Fruit fly (Drosophila melanogaster): ENCODE data around the gene CG14265.

Gene CG14265

dm6 chrX:3205887-3206794 lies 30.3 kb downstream of the CG14265 start (continued):
- TF ChIP-seq CG12155 (GFP tag; optimal IDR thresholded peaks at IDR 0.05) = peak; percentile 40
- peak; percentile 73 for TF ChIP-seq CG14441 (GFP tag; IDR thresholded peaks at IDR 0.05)
- TF ChIP-seq nom (GFP tag; optimal IDR thresholded peaks at IDR 0.05) = no peak
- peak; percentile 57 for TF ChIP-seq Fer3 (tag; optimal IDR thresholded peaks at IDR 0.05)
- TF ChIP-seq ranshi (GFP tag; IDR thresholded peaks at IDR 0.05) = peak; percentile 72
- TF ChIP-seq chif (GFP tag; optimal IDR thresholded peaks at IDR 0.05) = peak; percentile 16 to 50
- TF ChIP-seq tna (GFP tag; IDR thresholded peaks at IDR 0.05; ENCODE audit: partially characterized antibody) = no peak
- TF ChIP-seq dm (GFP tag; optimal IDR thresholded peaks at IDR 0.05) = no peak
- peak; percentile 72 for TF ChIP-seq stc (GFP tag; IDR thresholded peaks at IDR 0.05)
- peak in 1 of 2 experiments; percentile 3 for TF ChIP-seq Trl (optimal IDR thresholded peaks at IDR 0.05)
- TF ChIP-seq Trl (GFP tag; optimal IDR thresholded peaks at IDR 0.05) = peak; percentile 81
- no peak for TF ChIP-seq CG7963 (GFP tag; IDR thresholded peaks at IDR 0.05; ENCODE audit: partially characterized antibody)
- TF ChIP-seq al (GFP tag; IDR thresholded peaks at IDR 0.05) = peak; percentile 14; the same call in 1 of the 2 replicates
- TF ChIP-seq Lhr (GFP tag; optimal IDR thresholded peaks at IDR 0.05) = no peak
- TF ChIP-seq nau (GFP tag; optimal IDR thresholded peaks at IDR 0.05) = peak; percentile 33
- TF ChIP-seq CG15479 (GFP tag; optimal IDR thresholded peaks at IDR 0.05) = no peak
- TF ChIP-seq CG12219 (GFP tag; optimal IDR thresholded peaks at IDR 0.05) = peak; percentile 62
- peak; percentile 31 for TF ChIP-seq odd (GFP tag; optimal IDR thresholded peaks at IDR 0.05)
- peak; percentile 46 for TF ChIP-seq CG4820 (GFP tag; optimal IDR thresholded peaks at IDR 0.05)
- no peak for TF ChIP-seq grn (GFP tag; optimal IDR thresholded peaks at IDR 0.05)
- no peak for TF ChIP-seq CG10431 (GFP tag; optimal IDR thresholded peaks at IDR 0.05)
- peak; percentile 66 for TF ChIP-seq CG10366 (GFP tag; IDR thresholded peaks at IDR 0.05)
- TF ChIP-seq ac (GFP tag; optimal IDR thresholded peaks at IDR 0.05) = no peak
- peak; percentile 57; the same call in 2 of the 3 replicates for TF ChIP-seq CG7357 (GFP tag; IDR thresholded peaks at IDR 0.05)
- TF ChIP-seq CG11696 (GFP tag; IDR thresholded peaks at IDR 0.05) = peak; percentile 53; the same call in 1 of the 2 replicates
- peak; percentile 84 for TF ChIP-seq CG2120 (GFP tag; optimal IDR thresholded peaks at IDR 0.05)
- no peak for TF ChIP-seq dan (GFP tag; IDR thresholded peaks at IDR 0.05)
- TF ChIP-seq seq (GFP tag; IDR thresholded peaks at IDR 0.05) = peak; percentile 76
- peak; percentile 36 for TF ChIP-seq Ssrp (tag; optimal IDR thresholded peaks at IDR 0.05)
- no peak for TF ChIP-seq Lpt (GFP tag; optimal IDR thresholded peaks at IDR 0.05)
- TF ChIP-seq B-H2 (GFP tag; optimal IDR thresholded peaks at IDR 0.05) = peak; percentile 20
- peak; percentile 81 for TF ChIP-seq CG17328 (GFP tag; IDR thresholded peaks at IDR 0.05)
- peak; percentile 57 for TF ChIP-seq CG4730 (GFP tag; IDR thresholded peaks at IDR 0.05)
- peak; percentile 68 for TF ChIP-seq ttk (GFP tag; IDR thresholded peaks at IDR 0.05)
- peak; percentile 52 for TF ChIP-seq HHEX (GFP tag; optimal IDR thresholded peaks at IDR 0.05)
- peak; percentile 62 for TF ChIP-seq scrt (GFP tag; optimal IDR thresholded peaks at IDR 0.05)
- peak; percentile 50 for TF ChIP-seq zfh2 (GFP tag; optimal IDR thresholded peaks at IDR 0.05)
- no peak for TF ChIP-seq Jarid2 (GFP tag; optimal IDR thresholded peaks at IDR 0.05)
- peak; percentile 71 for TF ChIP-seq CG3847 (GFP tag; IDR thresholded peaks at IDR 0.05)
- TF ChIP-seq CG9876 (GFP tag; optimal IDR thresholded peaks at IDR 0.05) = peak; percentile 30
- no peak for TF ChIP-seq pros (GFP tag; optimal IDR thresholded peaks at IDR 0.05)
- peak; percentile 77 for TF ChIP-seq CG2678 (tag; optimal IDR thresholded peaks at IDR 0.05)
- TF ChIP-seq MESR4 (GFP tag; optimal IDR thresholded peaks at IDR 0.05) = no peak
- TF ChIP-seq CG13424 (tag; optimal IDR thresholded peaks at IDR 0.05) = peak; percentile 64
- TF ChIP-seq unc-4 (GFP tag; IDR thresholded peaks at IDR 0.05; ENCODE audit: partially characterized antibody) = no peak
- TF ChIP-seq CG8290 (GFP tag; optimal IDR thresholded peaks at IDR 0.05) = no peak
- TF ChIP-seq CG8290 (tag; optimal IDR thresholded peaks at IDR 0.05) = peak in 1 of 2 experiments; percentile 63
- no peak for TF ChIP-seq CG14860 (GFP tag; IDR thresholded peaks at IDR 0.05; ENCODE audit: partially characterized antibody)
- TF ChIP-seq dpn (GFP tag; optimal IDR thresholded peaks at IDR 0.05) = peak; percentile 61 to 70
